Worm (Caenorhabditis elegans) whole organism, L1 larva: ENCODE data around the gene D1044.4.
A peak's percentile ranks its signal among the peaks of the same experiment; 100 is the strongest.

ENCODE experiments used
- C16A3.4 ChIP-seq: fragments of 150-350 bp; optimal IDR thresholded peaks from 2 replicates; lab custom pipeline; 2014; ENCODE audit warnings: missing biosample characterization, missing genetic modification characterization
- Y116A8C.19 ChIP-seq: sonication (generic microtip); optimal IDR thresholded peaks from 2 replicates; lab custom pipeline; 2016; ENCODE audit warnings: missing compliant biosample characterization, missing genetic modification characterization, borderline replicate concordance
- aha-1 ChIP-seq: fragments of 150-350 bp; optimal IDR thresholded peaks from 2 replicates; lab custom pipeline; 2014; ENCODE audit warnings: missing biosample characterization, missing genetic modification characterization
- blmp-1 ChIP-seq: fragments of 150-350 bp; optimal IDR thresholded peaks from 2 replicates; lab custom pipeline; 2014; ENCODE audit warnings: missing biosample characterization, missing genetic modification characterization
- ceh-90 ChIP-seq: sonication (generic microtip); optimal IDR thresholded peaks from 2 replicates; lab custom pipeline; 2016; ENCODE audit warnings: missing genetic modification characterization, missing compliant biosample characterization
- efl-1 ChIP-seq, 4 experiments: fragments of 150-350 bp; optimal IDR thresholded peaks in 3 of 4; peaks in 1 of 4; 1 replicate in 1 of 4; 2 replicates in 3 of 4; lab custom pipeline; 2014; ENCODE audit warnings: missing biosample characterization in 2 of 4, missing genetic modification characterization in 2 of 4, missing genetic modification reagents in 2 of 4
- egl-13 ChIP-seq: sonication (generic microtip); optimal IDR thresholded peaks from 2 replicates; lab custom pipeline; 2016; ENCODE audit warnings: missing genotype, missing genetic modification reagents, missing genetic modification characterization, missing compliant biosample characterization
- egl-27 ChIP-seq, 2 experiments: fragments of 150-350 bp in 1 of 2; sonication (generic microtip); optimal IDR thresholded peaks; 3 replicates each; lab custom pipeline; 2017 to 2018; ENCODE audit warnings: missing biosample characterization in 2 of 2, missing genetic modification characterization in 2 of 2, missing genetic modification reagents in 2 of 2
- elt-2 ChIP-seq: sonication (generic microtip); optimal IDR thresholded peaks from 2 replicates; lab custom pipeline; 2016; ENCODE audit warnings: missing genetic modification characterization, mild to moderate bottlenecking, inconsistent platforms, missing compliant biosample characterization, missing genetic modification reagents
- elt-3 ChIP-seq, 6 experiments: fragments of 150-350 bp in 1 of 6; sonication (generic microtip); optimal IDR thresholded peaks; 2 replicates each; lab custom pipeline; 2017 to 2018; ENCODE audit warnings: missing biosample characterization in 6 of 6, missing genetic modification characterization in 6 of 6, inconsistent platforms in 1 of 6
- fkh-10 ChIP-seq: sonication (generic microtip); optimal IDR thresholded peaks from 2 replicates; lab custom pipeline; 2017; ENCODE audit warnings: missing biosample characterization, missing genetic modification reagents, missing genetic modification characterization
- fkh-4 ChIP-seq: sonication (generic microtip); optimal IDR thresholded peaks from 2 replicates; lab custom pipeline; 2016; ENCODE audit warnings: missing compliant biosample characterization, missing genetic modification characterization, borderline replicate concordance
- grh-1 ChIP-seq: fragments of 200-800 bp; sonication (Bioruptor generic); IDR thresholded peaks from 2 replicates; pipeline ENCODE4 v1.3.6; 2022; ENCODE audit warnings: missing genetic modification reagents, missing genetic modification characterization, missing compliant biosample characterization
- hlh-17 ChIP-seq: fragments of 200-800 bp; sonication (Bioruptor generic); optimal IDR thresholded peaks from 2 replicates; lab custom pipeline; 2018; ENCODE audit warnings: missing genetic modification characterization, mild to moderate bottlenecking, missing compliant biosample characterization, moderate library complexity, borderline replicate concordance
- hpl-2 ChIP-seq: fragments of 150-350 bp; optimal IDR thresholded peaks from 2 replicates; lab custom pipeline; 2014; ENCODE audit warnings: missing biosample characterization, missing genetic modification reagents, missing genetic modification characterization
- irx-1 ChIP-seq: sonication (generic microtip); optimal IDR thresholded peaks from 2 replicates; lab custom pipeline; 2016; ENCODE audit warnings: missing genetic modification characterization, missing compliant biosample characterization
- isw-1 ChIP-seq: fragments of 200-800 bp; sonication (Bioruptor generic); IDR thresholded peaks from 2 replicates; pipeline ENCODE4 v1.3.6; 2022; ENCODE audit warnings: missing genetic modification characterization, missing compliant biosample characterization
- lin-14 ChIP-seq: fragments of 200-800 bp; sonication (Bioruptor generic); optimal IDR thresholded peaks from 2 replicates; lab custom pipeline; 2018; ENCODE audit warnings: mild to moderate bottlenecking, missing genetic modification characterization, moderate library complexity, missing compliant biosample characterization
- lin-39 ChIP-seq: fragments of 150-350 bp; optimal IDR thresholded peaks from 2 replicates; lab custom pipeline; 2014; ENCODE audit warnings: missing biosample characterization, missing genetic modification reagents, missing genetic modification characterization
- lir-3 ChIP-seq: sonication (generic microtip); optimal IDR thresholded peaks from 2 replicates; lab custom pipeline; 2016; ENCODE audit warnings: mild to moderate bottlenecking, missing genetic modification characterization, moderate library complexity, missing compliant biosample characterization; ENCODE audit not compliant: poor library complexity
- lsy-2 ChIP-seq, 2 experiments: fragments of 150-350 bp; optimal IDR thresholded peaks; 2 replicates each; lab custom pipeline; 2014; ENCODE audit warnings: missing biosample characterization in 2 of 2, missing genetic modification characterization in 2 of 2
- mdl-1 ChIP-seq, 2 experiments: fragments of 150-350 bp; optimal IDR thresholded peaks; 2 replicates each; lab custom pipeline; 2014 to 2017; ENCODE audit warnings: missing biosample characterization in 2 of 2, missing genetic modification characterization in 2 of 2, inconsistent platforms in 1 of 2
- mep-1 ChIP-seq: fragments of 150-350 bp; optimal IDR thresholded peaks from 2 replicates; lab custom pipeline; 2014; ENCODE audit warnings: missing biosample characterization, missing genetic modification characterization
- nhr-19 ChIP-seq: fragments of 200-800 bp; sonication (Bioruptor generic); conservative IDR thresholded peaks from 2 replicates; pipeline ENCODE4 v1.3.6; 2022; ENCODE audit warnings: missing genetic modification characterization, missing compliant biosample characterization
- nhr-20 ChIP-seq: sonication (generic microtip); optimal IDR thresholded peaks from 2 replicates; lab custom pipeline; 2016; ENCODE audit warnings: mild to moderate bottlenecking, missing genetic modification characterization, missing compliant biosample characterization
- nhr-237 ChIP-seq: fragments of 150-350 bp; optimal IDR thresholded peaks from 2 replicates; lab custom pipeline; 2014; ENCODE audit warnings: missing biosample characterization, missing genetic modification characterization
- nhr-28 ChIP-seq: fragments of 150-350 bp; optimal IDR thresholded peaks from 2 replicates; lab custom pipeline; 2014; ENCODE audit warnings: missing biosample characterization, missing genetic modification characterization
- nhr-71 ChIP-seq: sonication (generic microtip); optimal IDR thresholded peaks from 2 replicates; lab custom pipeline; 2016; ENCODE audit warnings: mild to moderate bottlenecking, missing genetic modification characterization, moderate library complexity, missing compliant biosample characterization
- nhr-84 ChIP-seq: sonication (generic microtip); optimal IDR thresholded peaks from 2 replicates; lab custom pipeline; 2017; ENCODE audit warnings: missing biosample characterization, missing genetic modification characterization
- nhr-85 ChIP-seq: sonication (generic microtip); peaks from one replicate; lab custom pipeline; 2016; ENCODE audit warnings: missing genetic modification characterization, inconsistent platforms, missing compliant biosample characterization
- nhr-90 ChIP-seq: sonication (generic microtip); optimal IDR thresholded peaks from 2 replicates; lab custom pipeline; 2016; ENCODE audit warnings: mild to moderate bottlenecking, missing genetic modification characterization, missing compliant biosample characterization; ENCODE audit not compliant: poor library complexity
- skn-1 ChIP-seq: fragments of 150-350 bp; optimal IDR thresholded peaks from 2 replicates; lab custom pipeline; 2014; ENCODE audit warnings: missing biosample characterization, missing genetic modification characterization
- snpc-4 ChIP-seq: fragments of 150-350 bp; optimal IDR thresholded peaks from 2 replicates; lab custom pipeline; 2014; ENCODE audit warnings: missing biosample characterization, missing genetic modification characterization
- snu-23 ChIP-seq: sonication (generic microtip); optimal IDR thresholded peaks from 2 replicates; lab custom pipeline; 2016; ENCODE audit warnings: missing genetic modification characterization, missing compliant biosample characterization
- unc-30 ChIP-seq: sonication (generic microtip); optimal IDR thresholded peaks from 2 replicates; lab custom pipeline; 2017; ENCODE audit warnings: missing biosample characterization, missing genetic modification characterization
- unc-86 ChIP-seq: sonication (generic microtip); optimal IDR thresholded peaks from 2 replicates; lab custom pipeline; 2016; ENCODE audit warnings: missing genetic modification characterization, missing compliant biosample characterization
- vab-15 ChIP-seq: sonication (generic microtip); optimal IDR thresholded peaks from 2 replicates; lab custom pipeline; 2017; ENCODE audit warnings: missing genotype, mild to moderate bottlenecking, missing genetic modification characterization, missing compliant biosample characterization
- xbp-1 ChIP-seq: sonication (generic microtip); optimal IDR thresholded peaks from 2 replicates; lab custom pipeline; 2016; ENCODE audit warnings: missing genetic modification characterization, missing compliant biosample characterization
- zag-1 ChIP-seq: fragments of 150-350 bp; optimal IDR thresholded peaks from 2 replicates; lab custom pipeline; 2014; ENCODE audit warnings: missing biosample characterization, missing genetic modification characterization

Gene D1044.4

DNA sequence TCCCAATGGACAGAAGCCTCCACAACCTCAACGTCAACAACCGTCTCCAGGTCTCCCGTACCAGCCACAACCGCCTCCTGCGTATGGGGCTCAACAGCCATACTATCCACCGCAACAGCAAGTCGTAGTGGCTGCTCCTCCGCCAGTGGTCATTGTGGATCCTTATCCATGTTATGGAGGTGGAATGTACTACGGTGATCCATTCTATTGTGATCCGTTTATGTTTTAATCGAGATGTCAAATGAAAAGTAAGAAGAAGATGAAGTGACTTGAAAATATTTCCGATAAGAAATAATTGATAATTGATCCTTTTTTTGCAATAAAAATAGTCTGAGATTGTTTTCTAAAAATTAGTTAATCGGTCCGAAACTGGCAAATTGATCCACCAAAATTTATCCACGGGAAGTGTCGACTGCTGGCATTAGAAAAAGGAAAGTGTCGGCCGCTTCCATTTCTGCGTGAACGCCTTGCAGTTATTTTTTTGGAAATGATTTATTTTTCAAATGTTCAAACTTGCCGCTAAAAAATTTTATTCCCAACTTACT is 42.9 kb downstream of the D1044.4 start, which contains the start of the genes R02F2.6 and R02F2.5:
TSS of gene R02F2.6 (minus strand) at position 101 of the 545 bp plus-strand sequence.
TSS of gene R02F2.5 (plus strand) at position 495 of the 545 bp plus-strand sequence.
- no peak for TF ChIP-seq skn-1 (tag; lab: Kevin White, UChicago)
- no peak for TF ChIP-seq hlh-17 (GFP tag; lab: Kevin White, UChicago)
- no peak for TF ChIP-seq fkh-4 (tag; lab: Kevin White, UChicago)
- TF ChIP-seq xbp-1 (tag; lab: Kevin White, UChicago), result no peak
- no peak for TF ChIP-seq isw-1
- no peak for TF ChIP-seq lsy-2 (tag; optimal IDR thresholded peaks at IDR 0.05; lab: Kevin White, UChicago)
- no peak for TF ChIP-seq mep-1

DNA sequence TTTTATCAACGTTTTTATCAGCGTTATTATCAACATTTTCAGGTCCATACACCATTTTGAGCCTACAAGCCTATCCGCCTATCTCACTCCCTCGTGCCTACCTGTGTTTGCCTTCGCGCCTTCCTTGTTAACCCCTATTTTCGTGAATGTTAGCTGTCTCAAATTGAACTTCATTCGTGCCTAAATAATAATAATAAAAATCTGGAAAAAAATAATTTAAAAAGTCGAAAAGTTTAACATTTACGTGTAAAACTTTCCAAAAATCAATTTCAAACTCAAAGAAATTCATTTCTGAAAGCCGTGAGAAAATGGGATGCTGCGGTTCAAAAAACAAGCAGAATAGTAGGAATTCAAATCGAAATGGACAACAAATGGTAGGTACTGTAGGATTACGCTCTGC is 43.8 kb downstream of the D1044.4 start, which contains the start of gene R02F2.10:
TSS of gene R02F2.10 (plus strand) at position 301 of the 400 bp plus-strand sequence.
- no peak for TF ChIP-seq mdl-1 (tag; optimal IDR thresholded peaks at IDR 0.05; lab: Kevin White, UChicago)
- TF ChIP-seq C16A3.4 (tag; lab: Kevin White, UChicago), result no peak
- no peak for TF ChIP-seq egl-13 (tag; lab: Kevin White, UChicago)
- no peak for TF ChIP-seq vab-15 (tag; lab: Kevin White, UChicago)
- TF ChIP-seq nhr-20, result no peak
- no peak for TF ChIP-seq egl-27 (tag; optimal IDR thresholded peaks at IDR 0.05; lab: Kevin White, UChicago)
- TF ChIP-seq nhr-237, result no peak
- no peak for TF ChIP-seq nhr-84 (tag; lab: Kevin White, UChicago)
- no peak for TF ChIP-seq lir-3
- TF ChIP-seq elt-3 (tag; optimal IDR thresholded peaks at IDR 0.05; lab: Kevin White, UChicago), result no peak
- TF ChIP-seq efl-1 (optimal IDR thresholded peaks at IDR 0.05; lab: Kevin White, UChicago), result no peak
- TF ChIP-seq efl-1 (GFP tag; optimal IDR thresholded peaks at IDR 0.05 in 1 of 2; lab: Kevin White, UChicago), result no peak
- TF ChIP-seq aha-1, result no peak
- TF ChIP-seq snpc-4, result no peak
- no peak for TF ChIP-seq Y116A8C.19 (tag; lab: Kevin White, UChicago)
- TF ChIP-seq ceh-90, result no peak
- TF ChIP-seq nhr-90, result no peak
- TF ChIP-seq zag-1 (tag; lab: Kevin White, UChicago), result no peak
- TF ChIP-seq nhr-85 (tag; lab: Kevin White, UChicago), result no peak
- TF ChIP-seq grh-1, result no peak

DNA sequence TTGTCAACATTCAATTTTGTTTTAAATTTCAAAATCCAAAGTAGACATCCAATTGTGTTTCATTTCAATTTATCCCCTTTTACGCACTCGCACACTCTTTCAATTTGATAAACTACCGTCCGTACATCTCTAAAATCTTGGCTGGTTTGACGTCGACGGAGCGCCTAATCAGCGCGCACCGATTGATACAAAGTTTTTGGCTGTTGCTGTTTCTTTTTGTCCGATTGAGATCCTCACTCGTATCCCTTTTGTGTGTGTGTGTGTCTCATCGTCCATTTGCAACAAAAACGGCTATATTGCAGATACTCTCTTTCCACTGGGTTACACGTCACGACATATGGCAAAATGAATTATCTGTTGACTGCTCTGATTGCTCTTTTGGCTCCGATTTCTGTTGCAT is 47.7 kb downstream of the D1044.4 start, which contains the start of gene lon-1:
TSS of gene lon-1 (plus strand) at position 301 of the 400 bp plus-strand sequence.
- TF ChIP-seq blmp-1 (peak; percentile 34), lin-39 (no peak)

- peak; percentile 90 for TF ChIP-seq blmp-1
- peak; percentile 59 for TF ChIP-seq nhr-20
- no peak for TF ChIP-seq unc-86 (tag; lab: Kevin White, UChicago)
- no peak for TF ChIP-seq elt-2 (tag; lab: Kevin White, UChicago)
- TF ChIP-seq lin-14 (GFP tag; lab: Kevin White, UChicago), result peak; percentile 87
- TF ChIP-seq C16A3.4 (tag; lab: Kevin White, UChicago), result no peak
- TF ChIP-seq nhr-85 (tag; lab: Kevin White, UChicago), result peak; percentile 89
- TF ChIP-seq nhr-71 (tag; lab: Kevin White, UChicago), result peak; percentile 61
- no peak for TF ChIP-seq hpl-2 (GFP tag; lab: Kevin White, UChicago)
- peak; percentile 49; the same call in 1 of the 2 replicates for TF ChIP-seq grh-1
- no peak for TF ChIP-seq fkh-10 (GFP tag; lab: Kevin White, UChicago)
- no peak for TF ChIP-seq unc-30 (tag; lab: Kevin White, UChicago)
- no peak for TF ChIP-seq egl-27 (tag; optimal IDR thresholded peaks at IDR 0.05; lab: Kevin White, UChicago)
- peak; percentile 54 for TF ChIP-seq nhr-90
- peak in 5 of 6 experiments; percentile 60 to 87 (median 76) for TF ChIP-seq elt-3 (tag; optimal IDR thresholded peaks at IDR 0.05; lab: Kevin White, UChicago)
- peak; percentile 51 for TF ChIP-seq snu-23 (GFP tag; lab: Kevin White, UChicago)
- no peak for TF ChIP-seq irx-1
- TF ChIP-seq nhr-19 (GFP tag; lab: Robert Waterston, UW), result 0 out of 2 replicates have a peak, but pooled peaks have one; percentile 8
- no peak for TF ChIP-seq nhr-28 (tag; lab: Kevin White, UChicago)
- TF ChIP-seq xbp-1 (tag; lab: Kevin White, UChicago), result no peak
- TF ChIP-seq mep-1, result peak; percentile 14
Measured at ce11 chrIII:5472693-5473092, 49.1 kb downstream of the D1044.4 start.
